Worm (Caenorhabditis elegans) whole organism, L1 larva: Measurements from ENCODE around the gene F28G4.2.

Experiments
- elt-2 ChIP-seq: sonication (generic microtip); optimal IDR thresholded peaks from 2 replicates; lab custom pipeline; 2016; ENCODE audit warnings: missing genetic modification characterization, mild to moderate bottlenecking, inconsistent platforms, missing compliant biosample characterization, missing genetic modification reagents
- fkh-10 ChIP-seq: sonication (generic microtip); optimal IDR thresholded peaks from 2 replicates; lab custom pipeline; 2017; ENCODE audit warnings: missing biosample characterization, missing genetic modification reagents, missing genetic modification characterization
- fos-1 ChIP-seq: fragments of 150-350 bp; optimal IDR thresholded peaks from 2 replicates; lab custom pipeline; 2014; ENCODE audit warnings: missing biosample characterization, missing genetic modification characterization
- lin-14 ChIP-seq: fragments of 200-800 bp; sonication (Bioruptor generic); optimal IDR thresholded peaks from 2 replicates; lab custom pipeline; 2018; ENCODE audit warnings: mild to moderate bottlenecking, missing genetic modification characterization, moderate library complexity, missing compliant biosample characterization
- pqm-1 ChIP-seq: sonication (generic microtip); optimal IDR thresholded peaks from 3 replicates; lab custom pipeline; 2017; ENCODE audit warnings: missing biosample characterization, missing genetic modification characterization
- unc-130 ChIP-seq: fragments of 150-350 bp; optimal IDR thresholded peaks from 2 replicates; lab custom pipeline; 2017; ENCODE audit warnings: missing biosample characterization, missing genetic modification characterization, inconsistent platforms
- ztf-11 ChIP-seq, 2 experiments: sonication (generic microtip); optimal IDR thresholded peaks; 2 replicates each; lab custom pipeline; 2016 to 2017; ENCODE audit warnings: missing genetic modification characterization in 2 of 2, missing biosample characterization in 1 of 2, missing compliant biosample characterization in 1 of 2
- ztf-4 ChIP-seq: fragments of 150-350 bp; optimal IDR thresholded peaks from 2 replicates; lab custom pipeline; 2014; ENCODE audit warnings: missing biosample characterization, missing genetic modification characterization

DNA sequence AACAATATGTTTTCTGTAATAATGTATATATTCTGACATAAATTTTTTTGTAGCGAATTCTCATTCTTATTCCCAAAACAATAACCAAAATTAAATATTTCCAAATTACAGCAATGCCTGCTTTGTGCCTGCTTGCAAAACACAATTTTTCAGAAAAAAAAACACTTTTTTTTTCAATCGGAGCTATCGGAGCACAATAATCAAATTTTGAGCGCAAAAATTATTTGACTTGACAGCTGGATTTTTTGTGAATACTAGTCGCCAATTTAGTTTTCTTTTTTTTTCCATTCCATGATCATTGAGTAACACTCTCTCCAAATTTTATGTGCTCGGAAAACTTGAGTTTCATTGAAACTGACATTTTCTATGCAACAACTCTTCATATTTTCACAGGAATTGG lies 35.1 kb upstream of the F28G4.2 start, which contains the start of gene srh-180:
- TF ChIP-seq lin-14 (GFP tag; lab: Kevin White, UChicago) (no peak), pqm-1 (tag; lab: Kevin White, UChicago) (no peak), fos-1 (tag; lab: Kevin White, UChicago) (no peak), elt-2 (no peak), fkh-10 (no peak), unc-130 (tag; lab: Kevin White, UChicago) (no peak), ztf-4 (no peak), ztf-11 (tag; optimal IDR thresholded peaks at IDR 0.05; lab: Kevin White, UChicago) (no peak)
